Worm (Caenorhabditis elegans): ENCODE data around the gene R08C7.8.

R08C7.8 gene

ce11 chrIV:4446884-4447283, 12.5 kb upstream of the R08C7.8 start (continued):
- TF ChIP-seq ztf-25 (GFP tag; IDR thresholded peaks at IDR 0.05) (no peak), B0336.3 (GFP tag; IDR thresholded peaks at IDR 0.05) (peak; percentile 52; the same call in 1 of the 2 replicates), hmg-20 (GFP tag; IDR thresholded peaks at IDR 0.05) (no peak), pbrm-1 (GFP tag; IDR thresholded peaks at IDR 0.05) (peak; percentile 63; the same call in 1 of the 2 replicates), fkh-3 (tag; optimal IDR thresholded peaks at IDR 0.05) (no peak), rcor-1 (GFP tag; IDR thresholded peaks at IDR 0.05) (peak; percentile 48; the same call in 1 of the 2 replicates), C06A6.2 (GFP tag; conservative IDR thresholded peaks at IDR 0.05) (no peak), xnd-1 (tag; optimal IDR thresholded peaks at IDR 0.05) (no peak), ztf-3 (GFP tag; optimal IDR thresholded peaks at IDR 0.05) (no peak), egl-18 (GFP tag; IDR thresholded peaks at IDR 0.05) (no peak), hmg-1.2 (GFP tag; IDR thresholded peaks at IDR 0.05) (peak; percentile 52), F52B5.7 (tag; optimal IDR thresholded peaks at IDR 0.05) (no peak), lsl-1 (GFP tag; optimal IDR thresholded peaks at IDR 0.05) (peak; percentile 12), T26A5.8 (tag; optimal IDR thresholded peaks at IDR 0.05) (no peak), athp-1 (tag; optimal IDR thresholded peaks at IDR 0.05) (no peak), let-526 (GFP tag; IDR thresholded peaks at IDR 0.05) (no peak), die-1 (tag; optimal IDR thresholded peaks at IDR 0.05) (no peak), egl-44 (GFP tag; IDR thresholded peaks at IDR 0.05) (no peak), attf-6 (GFP tag; IDR thresholded peaks at IDR 0.05) (peak; percentile 63), lin-26 (GFP tag; IDR thresholded peaks at IDR 0.05) (peak; percentile 71; the same call in 1 of the 2 replicates), attf-3 (GFP tag; conservative IDR thresholded peaks at IDR 0.05) (no peak), ceh-100 (GFP tag; IDR thresholded peaks at IDR 0.05) (peak; percentile 39), tbp1 (GFP tag; optimal IDR thresholded peaks at IDR 0.05) (peak; percentile 13), efl-1 (GFP tag; optimal IDR thresholded peaks at IDR 0.05) (peak; percentile 3), unc-62 (GFP tag; optimal IDR thresholded peaks at IDR 0.05) (no peak), ceh-91 (GFP tag; IDR thresholded peaks at IDR 0.05) (no peak), snpc-1.3 (tag; optimal IDR thresholded peaks at IDR 0.05; ENCODE audit: insufficient read depth) (peak; percentile 39), Y53G8AR.9 (GFP tag; conservative IDR thresholded peaks at IDR 0.05) (peak; percentile 81), unc-130 (GFP tag; optimal IDR thresholded peaks at IDR 0.05) (no peak), Y53F4B.3 (GFP tag; IDR thresholded peaks at IDR 0.05) (0 out of 2 replicates have a peak, but pooled peaks have one; percentile 13), Y95B8A.8 (GFP tag; IDR thresholded peaks at IDR 0.05) (peak; percentile 12; the same call in 1 of the 2 replicates), ceh-40 (GFP tag; IDR thresholded peaks at IDR 0.05) (0 out of 2 replicates have a peak, but pooled peaks have one; percentile 31), nhr-179 (tag; optimal IDR thresholded peaks at IDR 0.05) (no peak), K11D2.4 (GFP tag; IDR thresholded peaks at IDR 0.05) (no peak), ekl-4 (GFP tag; IDR thresholded peaks at IDR 0.05) (0 out of 2 replicates have a peak, but pooled peaks have one; percentile 19), ztf-6 (GFP tag; IDR thresholded peaks at IDR 0.05) (no peak), nfya-1 (tag; optimal IDR thresholded peaks at IDR 0.05; ENCODE audit: borderline replicate concordance, insufficient read depth) (no peak), F10E7.11 (tag; optimal IDR thresholded peaks at IDR 0.05) (no peak), mcd-1 (GFP tag; IDR thresholded peaks at IDR 0.05) (no peak), lin-40 (tag; optimal IDR thresholded peaks at IDR 0.05) (no peak), bed-2 (GFP tag; IDR thresholded peaks at IDR 0.05) (no peak), C17E4.6 (GFP tag; IDR thresholded peaks at IDR 0.05) (0 out of 2 replicates have a peak, but pooled peaks have one; percentile 61), F37B4.10 (GFP tag; IDR thresholded peaks at IDR 0.05) (no peak), F22D6.2 (tag; optimal IDR thresholded peaks at IDR 0.05) (no peak), attf-5 (GFP tag; optimal IDR thresholded peaks at IDR 0.05) (peak; percentile 1), Y67H2A.10 (GFP tag; conservative IDR thresholded peaks at IDR 0.05) (no peak), nhr-80 (tag; optimal IDR thresholded peaks at IDR 0.05) (no peak), him-1 (tag; optimal IDR thresholded peaks at IDR 0.05) (no peak), mes-4 (tag; optimal IDR thresholded peaks at IDR 0.05) (no peak), B0019.2 (GFP tag; conservative IDR thresholded peaks at IDR 0.05) (no peak)

All from whole organism, young adult.